Worm (Caenorhabditis elegans) whole organism, L1 larva: ENCODE data around the gene T27A8.7.

Experiments used
- ceh-63 ChIP-seq: fragments of 200-800 bp; sonication (Bioruptor generic); optimal IDR thresholded peaks from 2 replicates; lab custom pipeline; 2018; ENCODE audit warnings: mild to moderate bottlenecking, missing genetic modification characterization, missing compliant biosample characterization
- egl-27 ChIP-seq, 2 experiments: fragments of 150-350 bp in 1 of 2; sonication (generic microtip); optimal IDR thresholded peaks; 3 replicates each; lab custom pipeline; 2017 to 2018; ENCODE audit warnings: missing biosample characterization in 2 of 2, missing genetic modification characterization in 2 of 2, missing genetic modification reagents in 2 of 2
- elt-3 ChIP-seq, 6 experiments: fragments of 150-350 bp in 1 of 6; sonication (generic microtip); optimal IDR thresholded peaks; 2 replicates each; lab custom pipeline; 2017 to 2018; ENCODE audit warnings: missing biosample characterization in 6 of 6, missing genetic modification characterization in 6 of 6, inconsistent platforms in 1 of 6
- mdl-1 ChIP-seq, 2 experiments: fragments of 150-350 bp; optimal IDR thresholded peaks; 2 replicates each; lab custom pipeline; 2014 to 2017; ENCODE audit warnings: missing biosample characterization in 2 of 2, missing genetic modification characterization in 2 of 2, inconsistent platforms in 1 of 2
- nhr-71 ChIP-seq: sonication (generic microtip); optimal IDR thresholded peaks from 2 replicates; lab custom pipeline; 2016; ENCODE audit warnings: mild to moderate bottlenecking, missing genetic modification characterization, moderate library complexity, missing compliant biosample characterization
- pqm-1 ChIP-seq: sonication (generic microtip); optimal IDR thresholded peaks from 3 replicates; lab custom pipeline; 2017; ENCODE audit warnings: missing biosample characterization, missing genetic modification characterization
- snpc-4 ChIP-seq: fragments of 150-350 bp; optimal IDR thresholded peaks from 2 replicates; lab custom pipeline; 2014; ENCODE audit warnings: missing biosample characterization, missing genetic modification characterization
- sptf-1 ChIP-seq: fragments of 150-350 bp; optimal IDR thresholded peaks from 2 replicates; lab custom pipeline; 2014; ENCODE audit warnings: missing biosample characterization, missing genetic modification characterization
- ztf-11 ChIP-seq, 2 experiments: sonication (generic microtip); optimal IDR thresholded peaks; 2 replicates each; lab custom pipeline; 2016 to 2017; ENCODE audit warnings: missing genetic modification characterization in 2 of 2, missing biosample characterization in 1 of 2, missing compliant biosample characterization in 1 of 2
- ztf-4 ChIP-seq: fragments of 150-350 bp; optimal IDR thresholded peaks from 2 replicates; lab custom pipeline; 2014; ENCODE audit warnings: missing biosample characterization, missing genetic modification characterization

ce11 chrX:16098104-16098638, 42.8 kb downstream of the T27A8.7 start:
- no peak for TF ChIP-seq sptf-1 (tag; lab: Kevin White, UChicago)
- peak; percentile 58 for TF ChIP-seq nhr-71
- no peak for TF ChIP-seq mdl-1 (tag; optimal IDR thresholded peaks at IDR 0.05; lab: Kevin White, UChicago)
- no peak for TF ChIP-seq ceh-63 (GFP tag; lab: Kevin White, UChicago)
- TF ChIP-seq snpc-4 (tag; lab: Kevin White, UChicago) = no peak
- no peak for TF ChIP-seq egl-27 (tag; optimal IDR thresholded peaks at IDR 0.05; lab: Kevin White, UChicago)
- no peak for TF ChIP-seq elt-3 (tag; optimal IDR thresholded peaks at IDR 0.05; lab: Kevin White, UChicago)
- TF ChIP-seq ztf-4 (tag; lab: Kevin White, UChicago) = no peak
- TF ChIP-seq pqm-1 (tag; lab: Kevin White, UChicago) = no peak
- TF ChIP-seq ztf-11 (tag; optimal IDR thresholded peaks at IDR 0.05; lab: Kevin White, UChicago) = no peak
